Worm (Caenorhabditis elegans) whole organism, mixed stage, embryonic: Measurements from ENCODE around the gene C54F6.18.

Source experiments
- M03D4.4 ChIP-seq: sonication (generic microtip); optimal IDR thresholded peaks from 2 replicates; lab custom pipeline; 2017; ENCODE audit warnings: mild to moderate bottlenecking, missing genetic modification characterization, missing compliant biosample characterization
- elt-3 ChIP-seq: fragments of 150-350 bp; optimal IDR thresholded peaks from 2 replicates; lab custom pipeline; 2014; ENCODE audit warnings: missing biosample characterization, missing genetic modification characterization
- lsy-2 ChIP-seq: fragments of 150-350 bp; optimal IDR thresholded peaks from 2 replicates; lab custom pipeline; 2014; ENCODE audit warnings: missing biosample characterization, missing genetic modification characterization
- mep-1 ChIP-seq: fragments of 150-350 bp; optimal IDR thresholded peaks from 2 replicates; lab custom pipeline; 2017; ENCODE audit warnings: missing biosample characterization, missing genetic modification reagents, missing genetic modification characterization, inconsistent platforms
- nhr-12 ChIP-seq: fragments of 150-350 bp; optimal IDR thresholded peaks from 2 replicates; lab custom pipeline; 2014; ENCODE audit warnings: missing biosample characterization, missing genetic modification characterization
- sptf-1 ChIP-seq: sonication (generic microtip); optimal IDR thresholded peaks from 2 replicates; lab custom pipeline; 2017; ENCODE audit warnings: mild to moderate bottlenecking, missing genetic modification characterization, moderate library complexity, missing compliant biosample characterization
- unc-62 ChIP-seq: fragments of 150-350 bp; optimal IDR thresholded peaks from 2 replicates; lab custom pipeline; 2014; ENCODE audit warnings: missing biosample characterization, missing genetic modification reagents, missing genetic modification characterization
- ztf-11 ChIP-seq: fragments of 150-350 bp; optimal IDR thresholded peaks from 2 replicates; lab custom pipeline; 2014; ENCODE audit warnings: missing biosample characterization, missing genetic modification characterization

- no peak for TF ChIP-seq mep-1
- TF ChIP-seq nhr-12, result no peak
- TF ChIP-seq M03D4.4 (tag; lab: Kevin White, UChicago), result no peak
- no peak for TF ChIP-seq sptf-1 (tag; lab: Kevin White, UChicago)
- TF ChIP-seq elt-3 (tag; lab: Kevin White, UChicago), result no peak
- TF ChIP-seq ztf-11 (tag; lab: Kevin White, UChicago), result no peak
- TF ChIP-seq unc-62, result no peak
- no peak for TF ChIP-seq lsy-2 (tag; lab: Kevin White, UChicago)
Measured at ce11 chrV:7545187-7545586, 19.4 kb downstream of the C54F6.18 start, which contains the start of the genes C54F6.19 and nhx-3.
